Worm (Caenorhabditis elegans) whole organism, L3 larva: Measurements from ENCODE around the gene F54H12.7.

Experiments used
- aly-2 ChIP-seq: fragments of 150-350 bp; optimal IDR thresholded peaks from 2 replicates; lab custom pipeline; 2014; ENCODE audit warnings: missing biosample characterization, missing genetic modification characterization
- lsy-12 ChIP-seq: sonication (generic microtip); optimal IDR thresholded peaks from 2 replicates; lab custom pipeline; 2016; ENCODE audit warnings: mild to moderate bottlenecking, missing genetic modification characterization, missing compliant biosample characterization
- nhr-12 ChIP-seq: fragments of 150-350 bp; optimal IDR thresholded peaks from 2 replicates; lab custom pipeline; 2014; ENCODE audit warnings: missing biosample characterization, missing genetic modification characterization
- nhr-23 ChIP-seq: fragments of 150-350 bp; optimal IDR thresholded peaks from 2 replicates; lab custom pipeline; 2014; ENCODE audit warnings: missing biosample characterization, missing genetic modification reagents, missing genetic modification characterization
- nhr-28 ChIP-seq: fragments of 150-350 bp; optimal IDR thresholded peaks from 2 replicates; lab custom pipeline; 2014; ENCODE audit warnings: missing biosample characterization, missing genetic modification characterization
- sea-2 ChIP-seq: fragments of 150-350 bp; sonication (generic microtip); optimal IDR thresholded peaks from 4 replicates; lab custom pipeline; 2014; ENCODE audit warnings: missing biosample characterization, missing genetic modification reagents, missing genetic modification characterization
- tbx-2 ChIP-seq: sonication (generic microtip); optimal IDR thresholded peaks from 2 replicates; lab custom pipeline; 2016; ENCODE audit warnings: mild to moderate bottlenecking, missing genetic modification characterization, missing compliant biosample characterization
- unc-62 ChIP-seq: fragments of 150-350 bp; sonication (generic microtip); optimal IDR thresholded peaks from 4 replicates; lab custom pipeline; 2014; ENCODE audit warnings: missing biosample characterization, missing genetic modification reagents, missing genetic modification characterization
- zag-1 ChIP-seq: fragments of 150-350 bp; optimal IDR thresholded peaks from 2 replicates; lab custom pipeline; 2014; ENCODE audit warnings: missing biosample characterization, missing genetic modification characterization

ce11 chrIII:7928549-7929129 is 40.5 kb upstream of the F54H12.7 start, which contains the start of the genes C29E4.13 and npp-15:
- TF ChIP-seq nhr-12 (tag; lab: Kevin White, UChicago) (no peak), nhr-28 (tag; lab: Kevin White, UChicago) (no peak), lsy-12 (tag; lab: Kevin White, UChicago) (no peak), unc-62 (no peak), zag-1 (no peak), tbx-2 (tag; lab: Kevin White, UChicago) (no peak), nhr-23 (tag; lab: Kevin White, UChicago) (peak; percentile 13), sea-2 (GFP tag; lab: Kevin White, UChicago) (no peak), aly-2 (tag; lab: Kevin White, UChicago) (no peak)
